Fruit fly (Drosophila melanogaster): Measurements from ENCODE around the gene CG18269.

Gene CG18269

DNA sequence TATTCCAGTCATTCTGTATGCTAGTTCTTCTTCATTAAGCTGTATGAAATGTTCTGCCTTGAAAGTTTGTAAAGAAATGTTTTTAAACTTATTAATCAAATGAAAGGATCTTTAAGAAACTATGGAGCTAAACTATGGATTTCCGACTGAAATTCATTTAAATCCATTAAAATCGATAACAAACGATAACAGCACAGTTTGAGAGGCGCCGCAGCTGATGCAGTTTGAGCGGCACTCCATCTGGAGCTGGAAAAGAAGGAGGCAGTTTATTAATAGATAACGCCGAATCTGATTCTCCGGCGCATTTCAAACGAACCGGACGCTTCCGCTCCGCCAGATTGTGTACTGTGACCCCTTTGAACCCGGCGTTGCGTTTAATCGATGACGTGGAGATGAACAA, 23.8 kb upstream of the CG18269 start, which contains the start of gene CG31915:
Gene CG31915 (plus strand): TSS at position 263 of the 400 bp plus-strand sequence.
- TF ChIP-seq usp (GFP tag; optimal IDR thresholded peaks at IDR 0.05), result no peak
- TF ChIP-seq EcR (GFP tag; optimal IDR thresholded peaks at IDR 0.05), result no peak
- TF ChIP-seq pan (optimal IDR thresholded peaks at IDR 0.05), result no peak
- TF ChIP-seq Dll (optimal IDR thresholded peaks at IDR 0.05), result no peak
- TF ChIP-seq psq (optimal IDR thresholded peaks at IDR 0.05), result no peak
- no peak for TF ChIP-seq CG8478 (optimal IDR thresholded peaks at IDR 0.05)

DNA sequence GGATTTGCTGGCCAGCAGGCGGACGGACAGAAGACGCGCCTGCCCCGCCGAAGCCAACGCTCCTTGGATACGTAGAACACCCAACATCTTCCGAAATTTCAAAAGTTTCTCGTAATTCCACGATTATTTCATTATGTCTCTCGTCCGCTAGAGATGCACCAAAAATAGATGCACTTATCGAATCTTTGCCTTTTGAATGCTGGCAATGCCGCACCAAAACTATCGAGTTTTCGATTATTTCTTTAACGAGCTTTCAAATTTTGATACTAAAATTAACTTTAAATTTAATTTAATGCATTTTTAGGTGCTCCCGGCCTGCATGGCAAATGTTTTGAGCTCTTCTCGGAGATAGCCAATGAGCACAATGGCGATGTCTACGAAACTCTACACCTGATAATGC, 19.6 kb upstream of the CG18269 start, which contains the start of gene Coq6:
Gene Coq6 (minus strand): TSS at position 163 of the 400 bp plus-strand sequence.
- TF ChIP-seq CG8478 (optimal IDR thresholded peaks at IDR 0.05) (no peak), Dll (optimal IDR thresholded peaks at IDR 0.05) (no peak), pan (optimal IDR thresholded peaks at IDR 0.05) (no peak), EcR (GFP tag; optimal IDR thresholded peaks at IDR 0.05) (no peak), usp (GFP tag; optimal IDR thresholded peaks at IDR 0.05) (no peak), psq (optimal IDR thresholded peaks at IDR 0.05) (no peak)

DNA sequence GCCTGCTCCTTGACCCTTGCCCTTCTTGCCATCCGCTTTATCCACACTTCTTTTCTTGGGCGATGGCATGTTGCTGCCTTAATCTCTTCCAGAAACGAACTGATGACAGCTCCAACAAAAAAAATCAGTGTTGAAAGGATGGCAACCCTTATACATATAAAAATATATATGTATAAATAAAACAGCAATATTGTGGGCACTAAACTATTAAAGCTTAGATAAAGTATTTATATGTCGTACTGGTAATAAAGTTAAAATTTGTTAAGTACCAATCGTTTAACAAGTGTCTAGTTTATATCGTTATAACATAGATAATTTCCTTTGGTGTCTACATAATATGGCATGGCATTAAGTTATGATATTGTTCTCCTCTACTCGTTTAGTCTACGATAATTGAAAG, 15.0 kb upstream of the CG18269 start, which contains the start of gene tomb:
Gene tomb (minus strand): TSS at position 101 of the 400 bp plus-strand sequence.
- TF ChIP-seq usp (GFP tag; optimal IDR thresholded peaks at IDR 0.05), result no peak
- TF ChIP-seq Dll (optimal IDR thresholded peaks at IDR 0.05), result no peak
- no peak for TF ChIP-seq CG8478 (optimal IDR thresholded peaks at IDR 0.05)
- no peak for TF ChIP-seq EcR (GFP tag; optimal IDR thresholded peaks at IDR 0.05)
- no peak for TF ChIP-seq pan (optimal IDR thresholded peaks at IDR 0.05)
- TF ChIP-seq psq (optimal IDR thresholded peaks at IDR 0.05), result no peak

DNA sequence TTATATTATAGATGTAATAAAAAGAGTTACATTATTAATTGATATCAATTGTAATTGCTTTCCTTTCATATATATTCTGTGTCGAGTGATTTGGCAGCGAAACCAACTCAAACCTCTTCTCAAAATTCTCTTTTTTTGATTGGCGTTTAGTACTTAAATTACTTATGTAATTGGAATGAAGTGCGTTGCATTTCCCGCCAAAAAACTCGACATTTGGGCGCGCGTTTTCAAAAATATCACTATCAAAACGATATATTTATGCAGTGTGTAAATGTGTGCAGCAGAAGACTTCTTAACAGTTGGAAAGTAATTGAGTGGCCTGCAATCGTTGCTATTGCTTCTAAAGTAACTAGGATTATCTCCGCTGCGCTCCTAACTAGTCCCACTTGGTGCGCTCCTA, 14.6 kb upstream of the CG18269 start:
- TF ChIP-seq Dll (optimal IDR thresholded peaks at IDR 0.05) (no peak), CG8478 (optimal IDR thresholded peaks at IDR 0.05) (no peak), EcR (GFP tag; optimal IDR thresholded peaks at IDR 0.05) (no peak), pan (optimal IDR thresholded peaks at IDR 0.05) (no peak), usp (GFP tag; optimal IDR thresholded peaks at IDR 0.05) (no peak)

DNA sequence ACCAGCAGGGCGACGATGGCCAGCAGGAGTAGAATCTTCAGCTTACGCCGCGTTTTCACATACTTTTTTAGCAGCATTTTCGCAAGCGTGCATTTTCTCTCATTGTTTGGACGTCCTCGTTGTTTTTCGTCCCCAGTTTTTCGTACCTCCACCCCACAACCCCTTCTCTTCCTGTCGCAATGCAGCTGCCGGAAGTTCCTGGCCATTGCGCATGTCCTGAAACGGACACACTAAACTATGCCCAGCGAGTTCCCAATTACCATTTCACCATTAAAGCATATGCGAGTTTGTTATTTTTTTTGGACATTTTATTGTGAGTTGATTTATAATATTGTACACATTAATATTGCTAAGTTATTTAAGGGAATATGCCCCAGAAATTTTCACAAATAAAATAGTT, 12.6 kb upstream of the CG18269 start, which contains the start of gene CG14015:
Gene CG14015 (minus strand): TSS at position 163 of the 400 bp plus-strand sequence.
- TF ChIP-seq CG8478 (optimal IDR thresholded peaks at IDR 0.05) (no peak), pan (optimal IDR thresholded peaks at IDR 0.05) (no peak), psq (optimal IDR thresholded peaks at IDR 0.05) (no peak), Dll (optimal IDR thresholded peaks at IDR 0.05) (no peak), EcR (GFP tag; optimal IDR thresholded peaks at IDR 0.05) (no peak), usp (GFP tag; optimal IDR thresholded peaks at IDR 0.05) (no peak)

DNA sequence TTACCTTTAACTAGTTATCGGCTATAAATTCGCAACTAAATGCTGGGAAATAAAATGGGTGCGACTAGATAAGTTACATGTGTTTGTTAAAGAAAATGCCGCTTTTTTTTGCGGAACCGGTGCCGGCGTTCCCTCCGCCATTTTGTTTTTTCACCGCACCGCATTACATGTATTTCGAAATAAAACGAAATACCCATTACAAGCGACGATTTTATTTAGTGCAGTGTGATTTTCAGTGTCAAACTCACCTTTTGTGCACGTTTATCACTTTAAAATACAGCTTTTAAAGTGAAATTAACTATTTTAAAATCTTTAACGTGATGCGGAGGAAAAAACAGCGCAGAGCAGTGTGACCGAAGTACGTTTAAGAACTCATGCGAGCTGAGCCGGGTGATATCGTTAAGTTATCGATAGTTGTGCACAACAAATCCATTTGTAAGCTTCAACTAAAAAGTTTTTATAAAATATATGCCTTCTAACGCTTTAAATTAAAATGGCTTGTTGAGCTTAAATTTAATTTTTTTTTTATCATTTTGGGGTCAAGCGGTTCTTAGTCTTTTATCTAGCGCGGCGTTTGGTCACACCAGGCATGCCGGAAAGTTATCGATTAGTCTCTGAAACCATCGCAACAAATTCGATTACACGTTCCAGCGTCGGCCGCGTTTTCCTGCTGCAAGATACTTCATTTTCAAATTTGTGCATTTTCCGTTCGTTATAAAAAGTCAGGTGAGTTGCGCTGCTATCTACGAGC, 9.5 kb upstream of the CG18269 start, which contains the start of the genes Hel25E and Lam:
Gene Hel25E (minus strand): TSS at position 380 of the 751 bp plus-strand sequence.
Gene Lam (plus strand): TSS at position 546 of the 751 bp plus-strand sequence.
- no peak for TF ChIP-seq pan (optimal IDR thresholded peaks at IDR 0.05)
- no peak for TF ChIP-seq Dll (optimal IDR thresholded peaks at IDR 0.05)
- TF ChIP-seq CG8478 (optimal IDR thresholded peaks at IDR 0.05), result no peak
- TF ChIP-seq usp (GFP tag; optimal IDR thresholded peaks at IDR 0.05), result no peak
- TF ChIP-seq EcR (GFP tag; optimal IDR thresholded peaks at IDR 0.05), result no peak
- TF ChIP-seq psq (optimal IDR thresholded peaks at IDR 0.05), result no peak

DNA sequence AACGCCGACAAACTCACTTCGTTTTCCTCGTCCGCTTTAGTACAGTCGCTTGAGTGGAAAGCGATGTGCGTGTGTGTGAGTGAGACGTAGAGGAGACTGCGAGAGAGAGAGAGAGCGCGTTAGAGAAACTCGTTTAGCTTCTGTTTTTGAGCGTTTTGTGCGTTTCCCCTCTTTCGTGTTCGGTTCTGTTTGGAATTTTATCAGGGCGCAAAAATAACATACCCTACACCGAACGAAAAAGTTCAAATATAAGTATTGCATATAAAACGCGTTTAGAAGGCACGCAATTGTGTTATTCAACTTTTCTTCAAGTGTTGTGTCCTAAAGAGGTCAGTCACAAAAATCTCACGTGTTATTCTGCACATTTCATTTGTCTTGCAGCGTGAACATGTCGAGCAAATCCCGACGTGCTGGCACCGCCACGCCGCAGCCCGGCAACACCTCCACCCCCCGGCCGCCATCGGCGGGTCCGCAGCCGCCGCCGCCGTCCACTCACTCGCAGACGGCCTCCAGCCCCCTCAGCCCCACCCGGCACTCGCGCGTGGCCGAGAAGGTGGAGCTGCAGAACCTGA, 8.6 kb upstream of the CG18269 start:
- TF ChIP-seq CG8478 (optimal IDR thresholded peaks at IDR 0.05), result no peak
- no peak for TF ChIP-seq usp (GFP tag; optimal IDR thresholded peaks at IDR 0.05)
- TF ChIP-seq Dll (optimal IDR thresholded peaks at IDR 0.05), result no peak
- no peak for TF ChIP-seq pan (optimal IDR thresholded peaks at IDR 0.05)
- no peak for TF ChIP-seq EcR (GFP tag; optimal IDR thresholded peaks at IDR 0.05)
- TF ChIP-seq psq (optimal IDR thresholded peaks at IDR 0.05), result no peak

DNA sequence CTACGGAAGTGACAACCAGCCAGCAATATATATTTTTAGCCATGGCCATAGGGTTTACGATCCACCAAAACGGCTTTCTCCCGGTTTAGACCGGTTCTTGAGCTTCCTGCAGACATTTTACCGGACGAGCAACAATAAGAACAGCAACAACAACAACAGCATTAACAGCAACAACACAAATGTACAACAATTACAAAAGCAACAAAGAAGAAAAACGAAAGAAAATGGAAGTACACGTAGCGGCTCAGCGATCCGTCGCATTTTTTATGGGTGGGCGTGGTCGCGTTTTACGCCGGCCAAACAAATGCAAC, 5.5 kb upstream of the CG18269 start:
- TF ChIP-seq EcR (GFP tag; optimal IDR thresholded peaks at IDR 0.05) (no peak), usp (GFP tag; optimal IDR thresholded peaks at IDR 0.05) (no peak), Dll (optimal IDR thresholded peaks at IDR 0.05) (no peak), psq (optimal IDR thresholded peaks at IDR 0.05) (no peak), CG8478 (optimal IDR thresholded peaks at IDR 0.05) (no peak), pan (optimal IDR thresholded peaks at IDR 0.05) (no peak)

DNA sequence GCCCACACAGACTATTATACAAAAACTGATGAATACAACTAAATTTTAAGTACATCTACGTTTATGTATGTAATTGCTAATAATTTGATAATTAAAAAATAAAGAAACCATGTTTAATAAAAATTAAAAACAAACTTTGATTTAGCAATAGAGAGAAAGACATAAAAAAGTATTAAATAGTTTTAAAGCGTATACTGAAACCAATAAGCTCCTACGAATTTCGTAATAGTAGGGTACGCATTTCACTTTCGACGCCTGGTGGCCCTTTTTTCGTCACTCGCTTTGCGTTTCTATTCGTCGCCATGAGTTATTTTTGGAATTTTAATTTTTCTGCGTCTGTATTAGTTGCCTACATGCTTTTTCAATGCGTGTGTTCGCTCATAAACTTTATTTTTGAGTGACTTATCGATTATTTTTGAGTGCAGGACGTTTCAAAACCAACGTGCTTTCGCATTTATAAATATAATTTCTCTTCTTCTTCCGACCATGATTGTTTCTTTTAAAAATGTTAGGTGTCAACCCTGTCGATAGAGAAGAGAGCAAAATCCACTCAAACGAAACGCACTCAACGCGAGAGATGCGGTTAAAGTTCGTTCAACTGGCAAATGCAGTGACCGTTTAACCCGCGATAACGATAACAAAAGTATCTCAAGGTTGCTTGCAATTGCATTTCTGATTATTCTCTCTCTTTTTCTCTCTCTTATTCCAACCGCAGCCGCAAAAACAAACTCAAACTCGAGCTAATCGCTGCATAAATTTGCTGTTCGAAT, 4.9 kb upstream of the CG18269 start, which contains the start of gene Oscillin:
Gene Oscillin (plus strand): TSS at position 569 of the 770 bp plus-strand sequence.
- TF ChIP-seq pan (optimal IDR thresholded peaks at IDR 0.05) (no peak), Dll (optimal IDR thresholded peaks at IDR 0.05) (no peak), CG8478 (optimal IDR thresholded peaks at IDR 0.05) (no peak), usp (GFP tag; optimal IDR thresholded peaks at IDR 0.05) (no peak), EcR (GFP tag; optimal IDR thresholded peaks at IDR 0.05) (no peak), psq (optimal IDR thresholded peaks at IDR 0.05) (no peak)

DNA sequence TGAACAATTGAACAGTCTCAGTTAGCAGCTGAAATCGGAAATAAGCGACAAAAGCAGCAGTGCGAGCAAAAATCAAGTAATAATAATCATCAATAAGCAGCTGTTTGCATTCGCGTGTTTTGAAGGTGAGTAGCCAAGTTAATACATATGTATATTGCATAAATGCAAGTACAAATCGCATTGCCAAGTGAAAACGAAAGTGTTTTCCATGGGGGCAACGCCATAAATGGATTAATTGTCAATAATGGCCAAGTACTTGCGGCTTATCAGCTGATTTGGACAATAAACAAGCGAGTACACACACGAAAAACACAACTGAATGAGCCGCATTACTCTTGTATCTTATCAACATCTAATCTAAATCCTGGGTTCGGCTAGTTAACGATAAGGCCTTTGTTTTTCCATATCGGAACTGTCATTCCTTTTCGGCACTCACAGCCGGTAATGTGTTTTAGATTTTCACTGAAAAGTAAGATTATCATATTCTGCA, 4.3 kb upstream of the CG18269 start:
- TF ChIP-seq EcR (GFP tag; optimal IDR thresholded peaks at IDR 0.05) (no peak), pan (optimal IDR thresholded peaks at IDR 0.05) (no peak), psq (optimal IDR thresholded peaks at IDR 0.05) (no peak), usp (GFP tag; optimal IDR thresholded peaks at IDR 0.05) (no peak), CG8478 (optimal IDR thresholded peaks at IDR 0.05) (no peak)

DNA sequence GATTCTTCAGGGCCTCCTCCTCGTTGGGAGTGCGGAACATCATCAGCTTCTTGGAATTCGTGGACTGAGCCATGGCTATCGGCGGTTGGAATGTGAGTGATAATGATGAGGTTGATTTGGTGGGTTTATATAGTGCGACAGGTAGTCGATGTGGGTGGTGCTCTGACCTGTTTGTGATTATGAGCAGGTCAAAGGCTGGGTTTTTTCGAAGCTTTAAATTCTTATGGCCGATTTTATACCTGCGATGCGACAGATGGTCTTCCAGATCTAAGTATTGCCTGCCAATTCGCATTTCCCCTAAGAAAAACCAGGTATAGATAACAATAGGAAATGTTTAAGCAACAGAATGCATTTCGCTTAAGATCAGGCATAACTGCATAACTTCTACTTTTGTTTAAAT, 903 bp upstream of the CG18269 start, which contains the start of gene CG14014:
Gene CG14014 (minus strand): TSS at position 101 of the 400 bp plus-strand sequence.
- TF ChIP-seq EcR (GFP tag; optimal IDR thresholded peaks at IDR 0.05) (no peak), pan (optimal IDR thresholded peaks at IDR 0.05) (no peak), CG8478 (optimal IDR thresholded peaks at IDR 0.05) (no peak)

Measured in whole organism.